Worm (Caenorhabditis elegans) whole organism, early embryonic: Measurements from ENCODE around the gene C08E3.15.
"Not testable (repeated sequence)": the region's sequence is repeated elsewhere in the genome, so short reads cannot be mapped to it uniquely, and the experiment has no call there.

Source experiments
- B0310.2 ChIP-seq: sonication (generic microtip); optimal IDR thresholded peaks from 2 replicates; lab custom pipeline; 2016; ENCODE audit warnings: mild to moderate bottlenecking, missing genetic modification characterization, missing compliant biosample characterization
- ama-1 ChIP-seq: fragments of 150-350 bp; optimal IDR thresholded peaks from 2 replicates; lab custom pipeline; 2014
- hmg-4 ChIP-seq: fragments of 200-800 bp; sonication (Bioruptor generic); optimal IDR thresholded peaks from 2 replicates; lab custom pipeline; 2018; ENCODE audit warnings: mild to moderate bottlenecking, missing genetic modification characterization, missing compliant biosample characterization
- hnd-1 ChIP-seq: sonication (generic microtip); optimal IDR thresholded peaks from 2 replicates; lab custom pipeline; 2016; ENCODE audit warnings: missing genetic modification characterization, missing compliant biosample characterization
- tbx-11 ChIP-seq: fragments of 200-800 bp; sonication (Bioruptor generic); IDR thresholded peaks from 2 replicates; pipeline ENCODE4 v1.3.6; 2022; ENCODE audit warnings: missing genetic modification characterization, missing compliant biosample characterization

- TF ChIP-seq hmg-4; ama-1; hnd-1 (tag; lab: Kevin White, UChicago); B0310.2 (tag; lab: Kevin White, UChicago); tbx-11 (GFP tag; lab: Robert Waterston, UW): not testable (repeated sequence)
Measured at ce11 chrII:1660888-1661287, 33.2 kb upstream of the C08E3.15 start, which contains the start of gene ZC204.13.
